Worm (Caenorhabditis elegans): ENCODE measurements around the gene idpb-1.

ce11 chrII:5056254-5056653 lies 45.5 kb upstream of the idpb-1 start:
- TF ChIP-seq unc-62 (GFP tag; optimal IDR thresholded peaks at IDR 0.05) (no peak), pha-4 (tag; optimal IDR thresholded peaks at IDR 0.05) (no peak), lsy-2 (tag; optimal IDR thresholded peaks at IDR 0.05) (no peak), mls-2 (tag; optimal IDR thresholded peaks at IDR 0.05) (no peak), snpc-4 (tag; optimal IDR thresholded peaks at IDR 0.05) (no peak)
